Worm (Caenorhabditis elegans) whole organism, L4/young adult: Measurements from ENCODE around the gene dyf-2.

Source experiments
- W03F9.2 ChIP-seq: fragments of 150-350 bp; optimal IDR thresholded peaks from 2 replicates; lab custom pipeline; 2014; ENCODE audit warnings: missing biosample characterization, missing genetic modification characterization
- him-1 ChIP-seq: sonication (generic microtip); optimal IDR thresholded peaks from 2 replicates; lab custom pipeline; 2016; ENCODE audit warnings: missing genotype, missing genetic modification reagents, missing genetic modification characterization, missing compliant biosample characterization

- TF ChIP-seq W03F9.2, result no peak
- no peak for TF ChIP-seq him-1 (tag; lab: Kevin White, UChicago)
These were observed 19.8 kb downstream of the dyf-2 start for ce11 chrIII:13666406-13666805.
